Worm (Caenorhabditis elegans) whole organism, L3 larva: ENCODE data around the gene nkcc-1.

ENCODE experiments used
- ama-1 ChIP-seq: fragments of 150-350 bp; optimal IDR thresholded peaks from 2 replicates; lab custom pipeline; 2018
- elt-1 ChIP-seq: fragments of 150-350 bp; optimal IDR thresholded peaks from 2 replicates; lab custom pipeline; 2014; ENCODE audit warnings: missing biosample characterization, missing genetic modification characterization
- fkh-10 ChIP-seq: sonication (generic microtip); optimal IDR thresholded peaks from 2 replicates; lab custom pipeline; 2017; ENCODE audit warnings: missing biosample characterization, missing genetic modification reagents, missing genetic modification characterization
- fos-1 ChIP-seq: fragments of 150-350 bp; optimal IDR thresholded peaks from 2 replicates; lab custom pipeline; 2014; ENCODE audit warnings: missing biosample characterization, missing genetic modification characterization
- lin-15B ChIP-seq: fragments of 150-350 bp; optimal IDR thresholded peaks from 2 replicates; lab custom pipeline; 2014; ENCODE audit warnings: missing biosample characterization, missing genetic modification characterization
- nfya-1 ChIP-seq: sonication (generic microtip); optimal IDR thresholded peaks from 2 replicates; lab custom pipeline; 2017; ENCODE audit warnings: missing genetic modification characterization, mild to moderate bottlenecking, missing compliant biosample characterization, antibody characterized with exemption, moderate library complexity; ENCODE audit not compliant: insufficient read depth
- nhr-28 ChIP-seq: fragments of 150-350 bp; optimal IDR thresholded peaks from 2 replicates; lab custom pipeline; 2014; ENCODE audit warnings: missing biosample characterization, missing genetic modification characterization
- nhr-77 ChIP-seq: fragments of 150-350 bp; optimal IDR thresholded peaks from 2 replicates; lab custom pipeline; 2014; ENCODE audit warnings: missing biosample characterization, missing genetic modification characterization
- snpc-4 ChIP-seq: fragments of 150-350 bp; optimal IDR thresholded peaks from 2 replicates; lab custom pipeline; 2014; ENCODE audit warnings: missing biosample characterization, missing genetic modification characterization
- unc-62 ChIP-seq: fragments of 150-350 bp; sonication (generic microtip); optimal IDR thresholded peaks from 4 replicates; lab custom pipeline; 2014; ENCODE audit warnings: missing biosample characterization, missing genetic modification reagents, missing genetic modification characterization
- ztf-11 ChIP-seq: fragments of 150-350 bp; optimal IDR thresholded peaks from 2 replicates; lab custom pipeline; 2014; ENCODE audit warnings: missing biosample characterization, missing genetic modification characterization

ce11 chrIV:14131770-14132169, 7.9 kb upstream of the nkcc-1 start, which contains the start of gene srz-59:
- TF ChIP-seq nhr-77 (tag; lab: Kevin White, UChicago), result no peak
- TF ChIP-seq snpc-4, result no peak
- no peak for TF ChIP-seq unc-62
- TF ChIP-seq lin-15B (tag; lab: Kevin White, UChicago), result no peak
- no peak for TF ChIP-seq nfya-1 (tag; lab: Kevin White, UChicago)
- TF ChIP-seq fkh-10 (GFP tag; lab: Kevin White, UChicago), result no peak
- TF ChIP-seq ama-1 (lab: Kevin White, UChicago), result no peak
- no peak for TF ChIP-seq nhr-28 (tag; lab: Kevin White, UChicago)
- TF ChIP-seq fos-1 (tag; lab: Kevin White, UChicago), result no peak
- TF ChIP-seq ztf-11, result no peak
- TF ChIP-seq elt-1 (tag; lab: Kevin White, UChicago), result no peak
